5 worm cellular contexts compared by ENCODE assay signal in the genomic region with DNA sequence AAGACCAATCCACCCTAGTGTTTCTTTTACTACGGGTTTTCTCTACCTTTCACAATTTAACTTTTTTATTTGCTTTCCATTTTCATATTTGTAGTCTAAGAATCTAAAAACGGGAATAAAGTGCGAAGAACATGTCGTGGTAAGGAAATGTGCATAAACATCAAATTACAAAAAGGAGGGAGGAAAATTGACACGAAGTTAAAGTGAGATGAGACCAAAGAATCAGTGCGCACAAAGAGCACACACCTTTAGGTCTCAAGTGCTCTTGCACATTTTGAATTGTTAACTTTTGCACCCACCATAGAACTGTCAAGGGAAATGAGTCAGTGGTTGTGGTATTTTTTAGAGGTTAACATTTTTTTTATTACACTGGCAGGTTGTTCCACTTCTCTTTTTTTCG.
A peak's percentile ranks its signal among the peaks of the same experiment; 100 is the strongest.
TF ChIP-seq lines count a peak whose summit lies in the region.

No protein-coding gene starts in this region.

TF ChIP-seq in whole organism, L1 larva, 84 proteins besides CTCF, POLR2A, EP300 and RAD21:
- TF ChIP-seq nhr-19 (GFP tag; conservative IDR thresholded peaks at IDR 0.05; lab: Robert Waterston, UW) (0 out of 2 replicates have a peak, but pooled peaks have one; percentile 18), lin-35 (GFP tag; optimal IDR thresholded peaks at IDR 0.05; lab: Kevin White, UChicago) (peak in 1 of 2 experiments; percentile 14), nhr-12 (tag; optimal IDR thresholded peaks at IDR 0.05; lab: Kevin White, UChicago) (no peak)

TF ChIP-seq in whole organism, L2 larva, 48 proteins besides CTCF, POLR2A, EP300 and RAD21:
- TF ChIP-seq C34F6.9 (tag; optimal IDR thresholded peaks at IDR 0.05; lab: Kevin White, UChicago): no peak
- TF ChIP-seq sma-9 (GFP tag; optimal IDR thresholded peaks at IDR 0.05; lab: Kevin White, UChicago): peak; percentile 42
- no peak for TF ChIP-seq sma-9 (tag; optimal IDR thresholded peaks at IDR 0.05; lab: Kevin White, UChicago)
TF ChIP-seq in whole organism, L2 larva: peak in this region for 1.

TF ChIP-seq in whole organism, L3 larva, 47 proteins besides CTCF, POLR2A, EP300 and RAD21:
- peak; percentile 29 for TF ChIP-seq pha-4 (tag; optimal IDR thresholded peaks at IDR 0.05; lab: Kevin White, UChicago)
- no peak for TF ChIP-seq nhr-12 (tag; optimal IDR thresholded peaks at IDR 0.05; lab: Kevin White, UChicago)
- TF ChIP-seq elt-2 (tag; optimal IDR thresholded peaks at IDR 0.05; lab: Kevin White, UChicago): peak; percentile 39
- peak; percentile 55 for TF ChIP-seq pqm-1 (tag; optimal IDR thresholded peaks at IDR 0.05; lab: Kevin White, UChicago)

TF ChIP-seq in whole organism, L4 larva, 104 proteins besides CTCF, POLR2A, EP300 and RAD21:
- TF ChIP-seq php-3 (GFP tag; IDR thresholded peaks at IDR 0.05; lab: Robert Waterston, UW): no peak
- TF ChIP-seq pha-4 (GFP tag; IDR thresholded peaks at IDR 0.05; lab: Robert Waterston, UW): no peak
- peak; percentile 46 for TF ChIP-seq pha-4 (tag; optimal IDR thresholded peaks at IDR 0.05; lab: Kevin White, UChicago)
- TF ChIP-seq dmd-6 (GFP tag; IDR thresholded peaks at IDR 0.05; lab: Robert Waterston, UW): peak; percentile 71
- TF ChIP-seq nhr-28 (tag; optimal IDR thresholded peaks at IDR 0.05; lab: Kevin White, UChicago): peak; percentile 27
- TF ChIP-seq unc-62 (GFP tag; optimal IDR thresholded peaks at IDR 0.05 in 1 of 2; lab: Kevin White, UChicago): peak in 1 of 2 experiments; percentile 20
- no peak for TF ChIP-seq unc-62 (tag; optimal IDR thresholded peaks at IDR 0.05; lab: Kevin White, UChicago)
- TF ChIP-seq hlh-30 (tag; optimal IDR thresholded peaks at IDR 0.05; lab: Kevin White, UChicago; ENCODE audit: insufficient read depth): no peak
- no peak for TF ChIP-seq daf-16 (GFP tag; optimal IDR thresholded peaks at IDR 0.05; lab: Kevin White, UChicago)
- peak; percentile 20 for TF ChIP-seq daf-16 (tag; optimal IDR thresholded peaks at IDR 0.05; lab: Kevin White, UChicago)
- TF ChIP-seq ztf-11 (tag; optimal IDR thresholded peaks at IDR 0.05; lab: Kevin White, UChicago): no peak

TF ChIP-seq in whole organism, young adult, 124 proteins besides CTCF, POLR2A, EP300 and RAD21:
- TF ChIP-seq mel-28 (tag; optimal IDR thresholded peaks at IDR 0.05; lab: Kevin White, UChicago; ENCODE audit: borderline replicate concordance) (no peak), fkh-3 (tag; optimal IDR thresholded peaks at IDR 0.05; lab: Kevin White, UChicago) (no peak), F10E7.11 (tag; optimal IDR thresholded peaks at IDR 0.05; lab: Kevin White, UChicago) (no peak), ama-1 (optimal IDR thresholded peaks at IDR 0.05; lab: Kevin White, UChicago) (no peak), ama-1 (GFP tag; optimal IDR thresholded peaks at IDR 0.05; lab: Kevin White, UChicago) (no peak), Y56A3A.18 (GFP tag; IDR thresholded peaks at IDR 0.05; lab: Robert Waterston, UW) (no peak), nhr-80 (tag; optimal IDR thresholded peaks at IDR 0.05; lab: Kevin White, UChicago) (peak; percentile 21), xnd-1 (tag; optimal IDR thresholded peaks at IDR 0.05; lab: Kevin White, UChicago) (no peak)
